Fruit fly (Drosophila melanogaster): ENCODE results near the gene CG3528.

CG3528 gene

DNA sequence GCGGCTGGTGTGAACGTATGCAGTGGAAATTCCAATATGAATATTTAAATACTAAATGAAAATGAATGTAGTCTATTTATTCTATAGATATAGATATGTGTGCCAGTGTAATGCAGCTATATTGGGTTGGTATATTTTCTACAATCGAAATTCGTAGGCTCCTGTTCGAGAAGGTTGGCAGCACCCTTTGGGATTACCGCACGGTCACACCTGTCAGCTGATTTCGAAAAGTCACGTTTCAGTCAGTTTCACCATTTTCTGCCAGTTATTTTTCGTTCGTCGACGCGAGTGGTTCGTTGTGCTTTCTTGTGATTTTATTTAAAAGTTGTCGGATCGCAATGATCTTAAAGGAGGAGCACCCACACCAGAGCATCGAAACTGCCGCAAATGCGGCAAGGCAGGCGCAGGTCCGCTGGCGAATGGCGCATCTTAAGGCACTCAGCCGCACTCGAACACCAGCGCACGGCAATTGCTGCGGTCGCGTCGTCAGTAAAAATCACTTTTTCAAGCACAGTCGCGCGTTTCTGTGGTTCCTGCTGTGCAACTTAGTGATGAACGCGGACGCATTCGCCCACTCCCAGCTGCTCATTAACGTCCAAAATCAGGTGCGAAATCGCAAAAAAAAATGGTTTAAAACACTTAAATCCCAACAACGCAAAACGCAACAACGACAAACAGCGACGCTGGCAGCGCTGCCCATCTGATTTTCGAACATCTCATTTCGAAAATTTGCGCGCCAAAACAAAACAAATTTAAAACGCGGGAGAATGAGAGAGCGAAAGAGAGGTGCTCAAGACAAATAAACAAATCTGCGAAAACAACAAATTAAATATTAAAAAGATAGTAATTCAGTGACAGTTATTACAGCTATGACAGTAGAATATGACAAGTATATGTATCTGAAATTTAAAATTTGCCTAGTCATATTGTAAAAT lies 24.9 kb downstream of the CG3528 start, which contains the start of gene oaf (continued):
- TF ChIP-seq sob (GFP tag; IDR thresholded peaks at IDR 0.05): peak; percentile 57
- no peak for TF ChIP-seq schlank (tag; optimal IDR thresholded peaks at IDR 0.05)
- TF ChIP-seq nerfin-1 (tag; optimal IDR thresholded peaks at IDR 0.05): peak; percentile 45
- TF ChIP-seq CG11504 (tag; optimal IDR thresholded peaks at IDR 0.05): peak; percentile 60
- peak; percentile 90 for TF ChIP-seq Sin3A (optimal IDR thresholded peaks at IDR 0.05)
- peak; percentile 58 for TF ChIP-seq CG13424 (tag; optimal IDR thresholded peaks at IDR 0.05)
- peak; percentile 62 for TF ChIP-seq CG12155 (GFP tag; optimal IDR thresholded peaks at IDR 0.05)
- TF ChIP-seq CG3407 (GFP tag; optimal IDR thresholded peaks at IDR 0.05): no peak
- TF ChIP-seq tup (GFP tag; optimal IDR thresholded peaks at IDR 0.05): peak; percentile 48
- TF ChIP-seq D (optimal IDR thresholded peaks at IDR 0.05): peak; percentile 34
- TF ChIP-seq D (GFP tag; optimal IDR thresholded peaks at IDR 0.05): no peak
- TF ChIP-seq bcd (GFP tag; optimal IDR thresholded peaks at IDR 0.05): peak; percentile 77
- no peak for TF ChIP-seq CG15073 (GFP tag; optimal IDR thresholded peaks at IDR 0.05)
- no peak for TF ChIP-seq Asciz (GFP tag; optimal IDR thresholded peaks at IDR 0.05)
- TF ChIP-seq pfk (GFP tag; optimal IDR thresholded peaks at IDR 0.05): no peak
- TF ChIP-seq phol (tag; optimal IDR thresholded peaks at IDR 0.05): peak; percentile 77
- TF ChIP-seq Tbp (GFP tag; optimal IDR thresholded peaks at IDR 0.05): no peak
- no peak for TF ChIP-seq psq (GFP tag; optimal IDR thresholded peaks at IDR 0.05)
- TF ChIP-seq Lpt (GFP tag; optimal IDR thresholded peaks at IDR 0.05): no peak
- peak in 1 of 2 experiments; percentile 94 for TF ChIP-seq insv (GFP tag; optimal IDR thresholded peaks at IDR 0.05)
- TF ChIP-seq H15 (GFP tag; IDR thresholded peaks at IDR 0.05): no peak; the same call in 2 of the 3 replicates
- no peak for TF ChIP-seq HLHmδ (GFP tag; optimal IDR thresholded peaks at IDR 0.05)
- TF ChIP-seq Trl (optimal IDR thresholded peaks at IDR 0.05): peak in 1 of 2 experiments; percentile 14
- peak; percentile 49 for TF ChIP-seq Trl (GFP tag; optimal IDR thresholded peaks at IDR 0.05)
- TF ChIP-seq CG9727 (GFP tag; optimal IDR thresholded peaks at IDR 0.05): peak; percentile 34
- TF ChIP-seq ac (GFP tag; optimal IDR thresholded peaks at IDR 0.05): no peak
- peak; percentile 94 for TF ChIP-seq cwo (GFP tag; optimal IDR thresholded peaks at IDR 0.05)
- TF ChIP-seq Aef1 (GFP tag; IDR thresholded peaks at IDR 0.05): peak; percentile 38; the same call in 1 of the 3 replicates
- no peak for TF ChIP-seq Hand (GFP tag; optimal IDR thresholded peaks at IDR 0.05)
- TF ChIP-seq lov (optimal IDR thresholded peaks at IDR 0.05): no peak
- no peak for TF ChIP-seq lov (GFP tag; IDR thresholded peaks at IDR 0.05)
- TF ChIP-seq twi (tag; optimal IDR thresholded peaks at IDR 0.05): peak; percentile 36
- no peak for TF ChIP-seq CG2889 (GFP tag; IDR thresholded peaks at IDR 0.05)
- TF ChIP-seq ara (GFP tag; IDR thresholded peaks at IDR 0.05): peak; percentile 58
- TF ChIP-seq CG12219 (GFP tag; optimal IDR thresholded peaks at IDR 0.05): peak; percentile 38
- TF ChIP-seq trh (GFP tag; optimal IDR thresholded peaks at IDR 0.05): no peak
- TF ChIP-seq CG16779 (GFP tag; IDR thresholded peaks at IDR 0.05): no peak
- TF ChIP-seq org-1 (GFP tag; optimal IDR thresholded peaks at IDR 0.05): no peak
- TF ChIP-seq Hr39 (optimal IDR thresholded peaks at IDR 0.05): no peak
- no peak for TF ChIP-seq corto (GFP tag; optimal IDR thresholded peaks at IDR 0.05)
- TF ChIP-seq Poxn (GFP tag; IDR thresholded peaks at IDR 0.05): no peak
- no peak for TF ChIP-seq kah (GFP tag; optimal IDR thresholded peaks at IDR 0.05)
- TF ChIP-seq tap (tag; optimal IDR thresholded peaks at IDR 0.05): no peak
- no peak for TF ChIP-seq Camta (GFP tag; optimal IDR thresholded peaks at IDR 0.05)
- TF ChIP-seq CG8359 (GFP tag; optimal IDR thresholded peaks at IDR 0.05; ENCODE audit: borderline replicate concordance): no peak
- peak; percentile 35 for TF ChIP-seq mirr (GFP tag; optimal IDR thresholded peaks at IDR 0.05)
- TF ChIP-seq CG9215 (GFP tag; IDR thresholded peaks at IDR 0.05): no peak
- peak; percentile 44 for TF ChIP-seq B-H2 (GFP tag; optimal IDR thresholded peaks at IDR 0.05)
- no peak for TF ChIP-seq salm (tag; optimal IDR thresholded peaks at IDR 0.05)
- TF ChIP-seq CG7786 (GFP tag; optimal IDR thresholded peaks at IDR 0.05): peak; percentile 22
- peak; percentile 62 for TF ChIP-seq CG17361 (GFP tag; IDR thresholded peaks at IDR 0.05)

All from whole organism, embryonic.